Fruit fly (Drosophila melanogaster) Kc167 (cell line): ENCODE data around the gene Cpr5C.

Source experiments
- h ChIP-seq: fragments of >200 bp; optimal IDR thresholded peaks from 3 replicates; lab custom pipeline; 2018; ENCODE audit warnings: missing external identifiers
- psq ChIP-seq: fragments of >200 bp; optimal IDR thresholded peaks from 2 replicates; lab custom pipeline; 2017; ENCODE audit warnings: missing external identifiers
- ttk ChIP-seq: sonication (Bioruptor generic); optimal IDR thresholded peaks from 2 replicates; lab custom pipeline; 2017; ENCODE audit warnings: missing external identifiers

- TF ChIP-seq h (lab: Kevin White, UChicago) = no peak
- TF ChIP-seq ttk = no peak
- TF ChIP-seq psq (lab: Kevin White, UChicago) = no peak
These were observed 32.1 kb upstream of the Cpr5C start for dm6 chrX:5772409-5772808.
